Worm (Caenorhabditis elegans): ENCODE results near the gene T01B6.1.

T01B6.1 gene

ce11 chrX:2385453-2385852, 50.0 kb downstream of the T01B6.1 start, which contains the start of gene F47G3.1:
Gene F47G3.1, plus strand, starts transcription at chrX:2385753.
- TF ChIP-seq zfh-2 (GFP tag; conservative IDR thresholded peaks at IDR 0.05) (peak; percentile 45; the same call in 1 of the 2 replicates), hsf-1 (GFP tag; IDR thresholded peaks at IDR 0.05) (no peak)

DNA sequence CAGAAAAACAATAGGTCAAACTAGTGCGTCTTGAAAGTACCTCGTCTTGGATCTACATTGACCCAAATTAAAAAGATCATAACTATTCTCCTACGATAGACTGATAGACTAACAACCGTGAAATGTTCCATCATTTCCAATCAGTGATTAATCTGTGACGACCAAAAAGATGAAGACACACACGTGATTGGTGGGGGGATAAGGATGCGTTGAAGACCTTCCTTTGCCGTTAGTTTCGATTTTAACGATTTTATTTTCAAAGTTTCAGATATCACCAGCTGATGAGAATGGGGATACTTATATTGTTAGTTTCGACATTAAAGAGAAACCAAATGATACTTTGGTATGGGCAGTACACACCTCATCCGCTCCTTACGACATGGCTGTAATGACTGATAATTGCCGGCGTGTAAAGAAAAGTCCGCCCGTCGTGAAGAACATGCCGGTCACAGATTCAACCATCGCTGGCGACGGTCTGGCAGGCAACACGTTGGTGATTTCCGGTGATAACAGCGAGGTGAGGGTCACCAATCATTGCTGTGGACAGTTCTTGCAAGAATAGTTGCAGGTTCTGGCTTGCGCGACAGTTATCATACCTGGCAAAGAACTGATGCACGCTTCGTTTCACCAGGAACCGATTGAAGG, 51.6 kb downstream of the T01B6.1 start:
- TF ChIP-seq nfyb-1 (GFP tag; IDR thresholded peaks at IDR 0.05) (0 out of 2 replicates have a peak, but pooled peaks have one; percentile 15), rec-8 (tag; optimal IDR thresholded peaks at IDR 0.05) (no peak)

DNA sequence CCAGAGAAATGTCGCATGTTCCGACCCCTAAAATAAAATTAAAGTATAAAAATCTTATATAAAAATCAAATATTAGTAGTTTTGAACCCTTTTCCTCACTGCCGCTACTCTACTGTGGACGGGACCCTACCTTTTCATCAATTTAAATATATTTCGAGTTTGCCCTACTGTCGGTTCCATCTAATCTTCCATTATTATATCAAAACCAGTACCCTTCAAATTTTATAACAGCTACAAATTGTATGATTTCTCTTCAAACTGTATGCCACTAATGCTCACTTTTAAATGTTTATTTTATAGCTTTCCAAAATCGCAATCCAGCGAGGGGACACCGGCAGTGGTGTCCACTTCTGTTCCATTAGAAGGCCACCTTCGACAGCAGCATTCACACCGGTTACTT, 59.5 kb downstream of the T01B6.1 start, which contains the start of gene C43H6.6:
TSS of gene C43H6.6 (plus strand) at position 301 of the 400 bp plus-strand sequence.
- TF ChIP-seq ceh-79 (tag; optimal IDR thresholded peaks at IDR 0.05) (no peak), akir-1 (GFP tag; optimal IDR thresholded peaks at IDR 0.05) (no peak), snpc-1.1 (tag; optimal IDR thresholded peaks at IDR 0.05; ENCODE audit: insufficient read depth) (no peak), zfh-2 (GFP tag; conservative IDR thresholded peaks at IDR 0.05) (no peak)
